Fruit fly (Drosophila melanogaster) whole organism, adult: ENCODE data around the gene CG2211.

Source experiments
- CG14711 ChIP-seq: fragments of 200-800 bp; sonication (Bioruptor generic); optimal IDR thresholded peaks from 2 replicates; lab custom pipeline; 2018; ENCODE audit warnings: missing biosample characterization, mild to moderate bottlenecking, missing genetic modification characterization, moderate library complexity
- CG7101 ChIP-seq: fragments of 200-800 bp; sonication (Bioruptor generic); optimal IDR thresholded peaks from 2 replicates; lab custom pipeline; 2018; ENCODE audit warnings: missing biosample characterization, mild to moderate bottlenecking, missing genetic modification characterization, moderate library complexity
- Clk ChIP-seq: fragments of 200-800 bp; sonication (Bioruptor generic); optimal IDR thresholded peaks from 2 replicates; lab custom pipeline; 2017; ENCODE audit warnings: missing biosample characterization, missing genetic modification characterization
- Mnt ChIP-seq: fragments of 200-800 bp; sonication (Bioruptor generic); optimal IDR thresholded peaks from 2 replicates; lab custom pipeline; 2016; ENCODE audit warnings: missing biosample characterization, mild to moderate bottlenecking, missing genetic modification characterization
- pad ChIP-seq: fragments of 200-800 bp; sonication (Bioruptor generic); optimal IDR thresholded peaks from 3 replicates; lab custom pipeline; 2017; ENCODE audit warnings: missing biosample characterization, missing genetic modification characterization, mild to moderate bottlenecking, moderate library complexity, missing genetic modification reagents
- tj ChIP-seq: fragments of 200-800 bp; sonication (Bioruptor generic); optimal IDR thresholded peaks from 3 replicates; lab custom pipeline; 2017; ENCODE audit warnings: missing biosample characterization, mild to moderate bottlenecking, missing genetic modification characterization, moderate library complexity
- toe ChIP-seq: fragments of 200-800 bp; sonication (Bioruptor generic); optimal IDR thresholded peaks from 2 replicates; lab custom pipeline; 2016; ENCODE audit warnings: missing biosample characterization, missing genetic modification characterization

DNA sequence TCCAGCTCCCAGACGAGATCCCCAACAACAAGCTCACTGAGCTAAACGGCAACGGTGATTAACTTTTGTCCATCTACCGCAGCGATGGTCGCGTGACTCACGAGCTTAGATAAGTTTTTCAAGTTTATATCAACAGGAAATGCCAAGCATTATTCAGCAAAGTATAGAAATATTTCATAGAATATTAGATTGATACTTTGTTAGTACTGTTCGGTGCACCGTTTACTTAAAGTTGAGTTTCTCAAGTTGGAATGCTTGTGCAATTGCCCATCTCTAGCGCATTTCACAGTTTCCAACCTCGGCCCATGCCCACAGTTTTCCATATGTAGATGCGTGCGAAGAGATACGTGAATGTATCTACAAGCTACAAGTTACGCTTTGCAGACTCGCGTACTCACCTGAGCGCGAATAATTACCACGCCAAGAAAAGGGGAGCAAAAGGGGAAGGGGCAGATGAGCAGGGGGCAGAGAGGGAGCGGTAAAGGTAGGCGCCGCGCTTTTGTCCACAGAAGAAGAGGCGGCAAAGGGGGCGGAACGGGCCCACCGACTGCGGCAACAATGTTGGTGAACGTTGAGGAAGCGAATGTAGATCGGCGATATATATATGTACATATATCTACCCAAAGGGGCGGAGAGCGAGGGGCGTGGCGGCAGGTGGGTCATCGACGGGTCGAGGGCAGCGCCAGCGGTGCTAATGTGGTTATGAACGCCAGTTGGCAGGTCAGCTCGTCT, 41.0 kb upstream of the CG2211 start:
- TF ChIP-seq CG7101 (no peak), CG14711 (tag; lab: Kevin White, UChicago) (no peak), Clk (no peak), tj (GFP tag; lab: Kevin White, UChicago) (no peak), toe (GFP tag; lab: Kevin White, UChicago) (no peak), Mnt (GFP tag; lab: Kevin White, UChicago) (no peak), pad (no peak)
